Fruit fly (Drosophila melanogaster): ENCODE measurements around the gene CG5418.

CG5418 gene

dm6 chr2L:12445743-12446142, 7.3 kb downstream of the CG5418 start, which contains the start of gene Oatp33Ea (continued):
- TF ChIP-seq lab (GFP tag; optimal IDR thresholded peaks at IDR 0.05) (peak; percentile 43), E2f1 (GFP tag; IDR thresholded peaks at IDR 0.05) (no peak), eyg (GFP tag; optimal IDR thresholded peaks at IDR 0.05) (no peak), chinmo (GFP tag; IDR thresholded peaks at IDR 0.05; ENCODE audit: partially characterized antibody) (0 out of 4 replicates have a peak, but pooled peaks have one; percentile 34), cad (GFP tag; optimal IDR thresholded peaks at IDR 0.05) (no peak), dm (GFP tag; optimal IDR thresholded peaks at IDR 0.05) (no peak), CG34376 (GFP tag; optimal IDR thresholded peaks at IDR 0.05) (peak; percentile 96), CG12769 (tag; optimal IDR thresholded peaks at IDR 0.05) (peak; percentile 58), Med (GFP tag) (peak; percentile 70), sug (tag; optimal IDR thresholded peaks at IDR 0.05) (peak; percentile 73), trh (GFP tag; optimal IDR thresholded peaks at IDR 0.05) (no peak), jigr1 (GFP tag; IDR thresholded peaks at IDR 0.05) (no peak), mirr (GFP tag; optimal IDR thresholded peaks at IDR 0.05) (peak; percentile 80), Sry-δ (GFP tag; optimal IDR thresholded peaks at IDR 0.05) (no peak), grn (GFP tag; optimal IDR thresholded peaks at IDR 0.05) (peak; percentile 95), CG17385 (GFP tag; optimal IDR thresholded peaks at IDR 0.05) (no peak), CG3726 (GFP tag; IDR thresholded peaks at IDR 0.05) (no peak), Bgb (GFP tag; IDR thresholded peaks at IDR 0.05; ENCODE audit: partially characterized antibody) (peak; percentile 39; the same call in 1 of the 2 replicates), exex (tag; optimal IDR thresholded peaks at IDR 0.05) (peak; percentile 98), CG10543 (GFP tag; optimal IDR thresholded peaks at IDR 0.05) (peak; percentile 59)

dm6 chr2L:12435976-12436771, 16.9 kb downstream of the CG5418 start:
- TF ChIP-seq HLHmδ (GFP tag; optimal IDR thresholded peaks at IDR 0.05) (peak; percentile 37), phol (tag; optimal IDR thresholded peaks at IDR 0.05) (peak; percentile 88), Abd-B (GFP tag; optimal IDR thresholded peaks at IDR 0.05) (no peak), trem (tag; optimal IDR thresholded peaks at IDR 0.05) (peak; percentile 26), gce (GFP tag; IDR thresholded peaks at IDR 0.05) (no peak), CG4404 (GFP tag; IDR thresholded peaks at IDR 0.05) (no peak), Med (GFP tag) (peak; percentile 71), Hmx (GFP tag; optimal IDR thresholded peaks at IDR 0.05) (no peak), fd3F (GFP tag; optimal IDR thresholded peaks at IDR 0.05) (no peak), sens (GFP tag) (no peak), Drgx (GFP tag; IDR thresholded peaks at IDR 0.05) (0 out of 2 replicates have a peak, but pooled peaks have one; percentile 15), CG34376 (GFP tag; optimal IDR thresholded peaks at IDR 0.05) (no peak), CG1647 (GFP tag; optimal IDR thresholded peaks at IDR 0.05) (no peak), CG11696 (GFP tag; IDR thresholded peaks at IDR 0.05) (no peak), jigr1 (GFP tag; IDR thresholded peaks at IDR 0.05) (no peak), CG33557 (GFP tag; optimal IDR thresholded peaks at IDR 0.05) (no peak), CG4424 (GFP tag; optimal IDR thresholded peaks at IDR 0.05) (peak; percentile 10), esg (GFP tag; conservative IDR thresholded peaks at IDR 0.05) (no peak), ssp (GFP tag; IDR thresholded peaks at IDR 0.05) (no peak), br (optimal IDR thresholded peaks at IDR 0.05) (no peak), Bteb2 (GFP tag; optimal IDR thresholded peaks at IDR 0.05) (no peak), E2f2 (GFP tag; IDR thresholded peaks at IDR 0.05) (no peak), CrebB (tag; optimal IDR thresholded peaks at IDR 0.05) (peak; percentile 15), CG17359 (tag; optimal IDR thresholded peaks at IDR 0.05) (no peak), nmo (GFP tag; optimal IDR thresholded peaks at IDR 0.05) (peak; percentile 6), her (GFP tag; optimal IDR thresholded peaks at IDR 0.05) (no peak), CG14710 (tag; optimal IDR thresholded peaks at IDR 0.05) (no peak), gcm (GFP tag; optimal IDR thresholded peaks at IDR 0.05) (no peak), cwo (GFP tag; optimal IDR thresholded peaks at IDR 0.05) (peak; percentile 17), CG12219 (GFP tag; optimal IDR thresholded peaks at IDR 0.05) (no peak), lola (GFP tag; optimal IDR thresholded peaks at IDR 0.05) (no peak), BEAF-32 (GFP tag; optimal IDR thresholded peaks at IDR 0.05) (peak; percentile 37)
